Fruit fly (Drosophila melanogaster) whole organism, embryonic: ENCODE measurements around the gene ImpE1.
A peak's percentile ranks its signal among the peaks of the same experiment; 100 is the strongest.

Source experiments
- Atf6 ChIP-seq: fragments of 200-800 bp; sonication (Bioruptor generic); IDR thresholded peaks from 2 replicates; pipeline ENCODE4 v1.3.6; 2022; ENCODE audit warnings: missing biosample characterization, missing genetic modification characterization
- CG11398 ChIP-seq: fragments of 200-800 bp; sonication (Bioruptor generic); optimal IDR thresholded peaks from 2 replicates; lab custom pipeline; 2016; ENCODE audit warnings: missing biosample characterization, missing genetic modification characterization
- CG11695 ChIP-seq: fragments of 200-800 bp; sonication (Bioruptor generic); IDR thresholded peaks from 3 replicates; pipeline ENCODE4 v1.3.6; 2022; ENCODE audit warnings: missing biosample characterization, missing genetic modification characterization
- CG12071 ChIP-seq: fragments of 200-800 bp; sonication (Bioruptor generic); optimal IDR thresholded peaks from 3 replicates; lab custom pipeline; 2018; ENCODE audit warnings: missing biosample characterization, mild to moderate bottlenecking, missing genetic modification characterization
- CG12219 ChIP-seq: fragments of 200-800 bp; sonication (Bioruptor generic); optimal IDR thresholded peaks from 3 replicates; lab custom pipeline; 2018; ENCODE audit warnings: missing biosample characterization, mild to moderate bottlenecking, missing genetic modification characterization
- CG12299 ChIP-seq: fragments of 200-800 bp; sonication (Bioruptor generic); optimal IDR thresholded peaks from 2 replicates; lab custom pipeline; 2018; ENCODE audit warnings: missing biosample characterization, mild to moderate bottlenecking, missing genetic modification characterization
- CG12391 ChIP-seq: fragments of 200-800 bp; sonication (Bioruptor generic); optimal IDR thresholded peaks from 3 replicates; lab custom pipeline; 2018; ENCODE audit warnings: missing biosample characterization, mild to moderate bottlenecking, missing genetic modification characterization, moderate library complexity
- CG12659 ChIP-seq: fragments of 200-800 bp; sonication (Bioruptor generic); optimal IDR thresholded peaks from 3 replicates; lab custom pipeline; 2017; ENCODE audit warnings: mild to moderate bottlenecking, missing biosample characterization, missing genetic modification reagents, missing genetic modification characterization
- CG13424 ChIP-seq: fragments of 200-800 bp; sonication (Bioruptor generic); optimal IDR thresholded peaks from 2 replicates; lab custom pipeline; 2019; ENCODE audit warnings: missing biosample characterization, mild to moderate bottlenecking, missing genetic modification characterization, moderate library complexity
- CG1602 ChIP-seq: fragments of 200-800 bp; sonication (Bioruptor generic); optimal IDR thresholded peaks from 3 replicates; lab custom pipeline; 2016; ENCODE audit warnings: missing biosample characterization, missing genetic modification characterization
- CG17328 ChIP-seq: fragments of 200-800 bp; sonication (Bioruptor generic); IDR thresholded peaks from 2 replicates; pipeline ENCODE4 v1.3.6; 2022; ENCODE audit warnings: missing biosample characterization, missing genetic modification characterization
- CG18011 ChIP-seq: fragments of 200-800 bp; sonication (Bioruptor generic); optimal IDR thresholded peaks from 2 replicates; lab custom pipeline; 2017; ENCODE audit warnings: missing biosample characterization, missing genetic modification characterization, mild to moderate bottlenecking, moderate library complexity, missing genotype
- CG1832 ChIP-seq: fragments of 200-800 bp; sonication (Bioruptor generic); optimal IDR thresholded peaks from 2 replicates; lab custom pipeline; 2017; ENCODE audit warnings: missing biosample characterization, mild to moderate bottlenecking, missing genetic modification characterization, inconsistent platforms
- CG2875 ChIP-seq: fragments of 200-800 bp; sonication (Bioruptor generic); optimal IDR thresholded peaks from 2 replicates; lab custom pipeline; 2017; ENCODE audit warnings: missing biosample characterization, mild to moderate bottlenecking, missing genetic modification characterization, missing genetic modification reagents
- CG33213 ChIP-seq: fragments of 200-800 bp; sonication (Bioruptor generic); optimal IDR thresholded peaks from 3 replicates; lab custom pipeline; 2016; ENCODE audit warnings: missing biosample characterization, missing genetic modification characterization
- CG3726 ChIP-seq: fragments of 200-800 bp; sonication (Bioruptor generic); IDR thresholded peaks from 3 replicates; pipeline ENCODE4, ENCODE4 v1.3.6; 2022; ENCODE audit warnings: missing biosample characterization, missing genetic modification characterization
- CG4360 ChIP-seq: fragments of 200-800 bp; sonication (Bioruptor generic); IDR thresholded peaks from 2 replicates; pipeline ENCODE4 v1.3.6; 2022; ENCODE audit warnings: missing biosample characterization, missing genetic modification characterization
- CG4854 ChIP-seq: fragments of 200-800 bp; sonication (Bioruptor generic); optimal IDR thresholded peaks from 2 replicates; lab custom pipeline; 2016; ENCODE audit warnings: missing biosample characterization, missing genetic modification characterization, inconsistent platforms
- CG6765 ChIP-seq: fragments of 200-800 bp; sonication (Bioruptor generic); optimal IDR thresholded peaks from 3 replicates; lab custom pipeline; 2017; ENCODE audit warnings: missing biosample characterization, mild to moderate bottlenecking, missing genetic modification characterization
- CG7786 ChIP-seq: fragments of 200-800 bp; sonication (Bioruptor generic); optimal IDR thresholded peaks from 2 replicates; lab custom pipeline; 2016; ENCODE audit warnings: missing biosample characterization, missing genetic modification characterization
- CG7928 ChIP-seq: fragments of 200-800 bp; sonication (Bioruptor generic); optimal IDR thresholded peaks from 2 replicates; lab custom pipeline; 2017; ENCODE audit warnings: missing biosample characterization, mild to moderate bottlenecking, missing genetic modification characterization
- CG8281 ChIP-seq: fragments of 200-800 bp; sonication (Bioruptor generic); optimal IDR thresholded peaks from 2 replicates; lab custom pipeline; 2018; ENCODE audit warnings: missing biosample characterization, mild to moderate bottlenecking, missing genetic modification characterization, moderate library complexity
- CG9727 ChIP-seq: fragments of 200-800 bp; sonication (Bioruptor generic); optimal IDR thresholded peaks from 3 replicates; lab custom pipeline; 2017; ENCODE audit warnings: missing biosample characterization, mild to moderate bottlenecking, missing genetic modification characterization
- Ets65A ChIP-seq: fragments of 200-800 bp; sonication (Bioruptor generic); peaks from one replicate; lab custom pipeline; 2016; ENCODE audit warnings: missing biosample characterization, missing genetic modification characterization
- HHEX ChIP-seq: fragments of 200-800 bp; sonication (Bioruptor generic); optimal IDR thresholded peaks from 3 replicates; lab custom pipeline; 2017; ENCODE audit warnings: missing biosample characterization, mild to moderate bottlenecking, missing genetic modification characterization, missing genetic modification reagents
- Hr51 ChIP-seq, 2 experiments: fragments of 200-800 bp; sonication (Bioruptor generic); optimal IDR thresholded peaks; 2 replicates in 1 of 2; 3 replicates in 1 of 2; lab custom pipeline; 2016 to 2018; ENCODE audit warnings: missing biosample characterization in 2 of 2, missing genetic modification characterization in 2 of 2, mild to moderate bottlenecking in 1 of 2, moderate library complexity in 1 of 2
- Myb ChIP-seq: fragments of 200-800 bp; sonication (Bioruptor generic); optimal IDR thresholded peaks from 2 replicates; lab custom pipeline; 2016; ENCODE audit warnings: missing biosample characterization, missing genetic modification characterization
- NFAT ChIP-seq: fragments of 200-800 bp; sonication (Bioruptor generic); IDR thresholded peaks from 2 replicates; pipeline ENCODE4 v1.3.6; 2022; ENCODE audit warnings: missing biosample characterization, missing genetic modification characterization
- Xrp1 ChIP-seq: fragments of 200-800 bp; sonication (Bioruptor generic); IDR thresholded peaks from 2 replicates; pipeline ENCODE4 v1.3.6; 2022; ENCODE audit warnings: missing biosample characterization, missing genetic modification characterization
- ac ChIP-seq: fragments of 200-800 bp; sonication (Bioruptor generic); optimal IDR thresholded peaks from 3 replicates; lab custom pipeline; 2017; ENCODE audit warnings: missing biosample characterization, mild to moderate bottlenecking, missing genetic modification characterization
- ase ChIP-seq: fragments of 200-800 bp; sonication (Bioruptor generic); IDR thresholded peaks from 3 replicates; pipeline ENCODE4 v1.3.6; 2022; ENCODE audit warnings: missing biosample characterization, missing genetic modification characterization
- az2 ChIP-seq: fragments of 200-800 bp; sonication (Bioruptor generic); optimal IDR thresholded peaks from 3 replicates; lab custom pipeline; 2016; ENCODE audit warnings: missing biosample characterization, missing genetic modification characterization
- bcd ChIP-seq: fragments of 200-800 bp; sonication (Bioruptor generic); optimal IDR thresholded peaks from 2 replicates; lab custom pipeline; 2017; ENCODE audit warnings: missing biosample characterization, mild to moderate bottlenecking, missing genetic modification characterization
- cwo ChIP-seq: fragments of 200-800 bp; sonication (Bioruptor generic); optimal IDR thresholded peaks from 3 replicates; lab custom pipeline; 2017; ENCODE audit warnings: missing biosample characterization, missing genetic modification characterization, mild to moderate bottlenecking, moderate library complexity, missing genetic modification reagents
- dysf ChIP-seq: fragments of 200-800 bp; sonication (Bioruptor generic); IDR thresholded peaks from 3 replicates; pipeline ENCODE4 v1.3.6; 2022; ENCODE audit warnings: missing biosample characterization, missing genetic modification characterization
- esg ChIP-seq: fragments of 200-800 bp; sonication (Bioruptor generic); conservative IDR thresholded peaks from 2 replicates; pipeline ENCODE4 v1.3.6; 2022; ENCODE audit warnings: missing biosample characterization, missing genetic modification characterization
- fru ChIP-seq: fragments of >200 bp; optimal IDR thresholded peaks from 2 replicates; lab custom pipeline; 2017
- hkb ChIP-seq, 2 experiments: fragments of 200-800 bp in 1 of 2; fragments of >200 bp in 1 of 2; sonication (Bioruptor generic) in 1 of 2; IDR thresholded peaks in 1 of 2; optimal IDR thresholded peaks in 1 of 2; 2 replicates each; pipeline versions ENCODE4 v1.3.6 to Lab custom; 2017 to 2022; ENCODE audit warnings: missing biosample characterization in 1 of 2, missing genetic modification characterization in 1 of 2
- lov ChIP-seq, 2 experiments: fragments of 200-800 bp in 1 of 2; fragments of >200 bp in 1 of 2; sonication (Bioruptor generic) in 1 of 2; IDR thresholded peaks in 1 of 2; optimal IDR thresholded peaks in 1 of 2; 2 replicates in 1 of 2; 3 replicates in 1 of 2; pipeline versions ENCODE4 v1.3.6 to Lab custom; 2017 to 2022; ENCODE audit warnings: missing biosample characterization in 1 of 2, missing genetic modification characterization in 1 of 2
- maf-S ChIP-seq: fragments of 200-800 bp; sonication (Bioruptor generic); optimal IDR thresholded peaks from 2 replicates; lab custom pipeline; 2016; ENCODE audit warnings: missing biosample characterization, missing genetic modification characterization
- mirr ChIP-seq: fragments of 200-800 bp; sonication (Bioruptor generic); optimal IDR thresholded peaks from 3 replicates; lab custom pipeline; 2018; ENCODE audit warnings: missing biosample characterization, mild to moderate bottlenecking, missing genetic modification characterization
- nerfin-2 ChIP-seq: fragments of 200-800 bp; sonication (Bioruptor generic); IDR thresholded peaks from 2 replicates; pipeline ENCODE4 v1.3.6; 2022; ENCODE audit warnings: missing biosample characterization, missing genetic modification characterization; ENCODE audit not compliant: partially characterized antibody
- pho ChIP-seq: fragments of 200-800 bp; sonication (Bioruptor generic); optimal IDR thresholded peaks from 2 replicates; lab custom pipeline; 2016; ENCODE audit warnings: missing biosample characterization, missing genetic modification characterization
- row ChIP-seq: fragments of 200-800 bp; sonication (Bioruptor generic); IDR thresholded peaks from 3 replicates; pipeline ENCODE4 v1.3.6; 2022; ENCODE audit warnings: missing biosample characterization, missing genetic modification characterization
- so ChIP-seq: fragments of 200-800 bp; sonication (Bioruptor generic); IDR thresholded peaks from 3 replicates; pipeline ENCODE4 v1.3.6; 2022; ENCODE audit warnings: missing biosample characterization, missing genetic modification characterization
- ssp ChIP-seq: fragments of 200-800 bp; sonication (Bioruptor generic); IDR thresholded peaks from 2 replicates; pipeline ENCODE4 v1.3.6; 2022; ENCODE audit warnings: missing biosample characterization, missing genetic modification characterization
- tup ChIP-seq: fragments of 200-800 bp; sonication (Bioruptor generic); optimal IDR thresholded peaks from 2 replicates; lab custom pipeline; 2016; ENCODE audit warnings: missing biosample characterization, mild to moderate bottlenecking, missing genetic modification characterization, moderate library complexity
- wek ChIP-seq: fragments of 200-800 bp; sonication (Bioruptor generic); optimal IDR thresholded peaks from 3 replicates; lab custom pipeline; 2018; ENCODE audit warnings: missing biosample characterization, mild to moderate bottlenecking, missing genetic modification characterization, moderate library complexity
- yki ChIP-seq: fragments of >200 bp; optimal IDR thresholded peaks from 3 replicates; lab custom pipeline; 2018
- zf30C ChIP-seq: fragments of 200-800 bp; sonication (Bioruptor generic); optimal IDR thresholded peaks from 3 replicates; lab custom pipeline; 2018; ENCODE audit warnings: missing biosample characterization, mild to moderate bottlenecking, missing genetic modification characterization

The ImpE1 gene

dm6 chr3L:8347346-8347745 is 24.9 kb upstream of the ImpE1 start (continued):
- TF ChIP-seq lov (optimal IDR thresholded peaks at IDR 0.05; lab: Kevin White, UChicago) (no peak), lov (GFP tag; IDR thresholded peaks at IDR 0.05; lab: Robert Waterston, UW) (0 out of 3 replicates have a peak, but pooled peaks have one; percentile 44), so (peak; percentile 49; the same call in 1 of the 3 replicates), row (GFP tag; lab: Robert Waterston, UW) (no peak), dysf (GFP tag; lab: Robert Waterston, UW) (0 out of 3 replicates have a peak, but pooled peaks have one; percentile 31), Myb (GFP tag; lab: Kevin White, UChicago) (no peak), CG7928 (no peak), CG12071 (peak; percentile 64), CG3726 (GFP tag; lab: Robert Waterston, UW) (0 out of 3 replicates have a peak, but pooled peaks have one; percentile 48), ase (GFP tag; lab: Robert Waterston, UW) (peak; percentile 37; the same call in 1 of the 3 replicates), nerfin-2 (GFP tag; lab: Robert Waterston, UW) (no peak), tup (GFP tag; lab: Kevin White, UChicago) (peak; percentile 2), mirr (GFP tag; lab: Kevin White, UChicago) (peak; percentile 13), CG33213 (GFP tag; lab: Kevin White, UChicago) (no peak), CG11695 (GFP tag; lab: Robert Waterston, UW) (0 out of 3 replicates have a peak, but pooled peaks have one; percentile 12), yki (lab: Kevin White, UChicago) (no peak), Xrp1 (GFP tag; lab: Robert Waterston, UW) (peak; percentile 58), CG1602 (no peak), CG17328 (GFP tag; lab: Robert Waterston, UW) (peak; percentile 36; the same call in 1 of the 2 replicates), CG13424 (no peak), wek (GFP tag; lab: Kevin White, UChicago) (peak; percentile 73), Ets65A (GFP tag; lab: Kevin White, UChicago) (no peak), az2 (no peak), hkb (optimal IDR thresholded peaks at IDR 0.05; lab: Kevin White, UChicago) (no peak), hkb (GFP tag; IDR thresholded peaks at IDR 0.05; lab: Robert Waterston, UW) (peak; percentile 75), bcd (GFP tag; lab: Kevin White, UChicago) (peak; percentile 20), CG4854 (GFP tag; lab: Kevin White, UChicago) (no peak), CG6765 (peak; percentile 51), pho (GFP tag; lab: Kevin White, UChicago) (peak; percentile 18), CG18011 (GFP tag; lab: Kevin White, UChicago) (no peak), maf-S (GFP tag; lab: Kevin White, UChicago) (no peak), Hr51 (GFP tag; optimal IDR thresholded peaks at IDR 0.05; lab: Kevin White, UChicago) (peak in 1 of 2 experiments; percentile 11), CG12219 (GFP tag; lab: Kevin White, UChicago) (no peak), CG9727 (GFP tag; lab: Kevin White, UChicago) (peak; percentile 12), fru (lab: Kevin White, UChicago) (no peak), CG11398 (GFP tag; lab: Kevin White, UChicago) (no peak), zf30C (no peak), CG1832 (no peak), CG4360 (GFP tag; lab: Robert Waterston, UW) (no peak), esg (GFP tag; lab: Robert Waterston, UW) (no peak), CG12391 (tag; lab: Kevin White, UChicago) (no peak), ssp (GFP tag; lab: Robert Waterston, UW) (no peak), CG2875 (GFP tag; lab: Kevin White, UChicago) (peak; percentile 44), ac (GFP tag; lab: Kevin White, UChicago) (peak; percentile 20), Atf6 (GFP tag; lab: Robert Waterston, UW) (peak; percentile 40; the same call in 1 of the 2 replicates), CG8281 (tag; lab: Kevin White, UChicago) (peak; percentile 24), NFAT (GFP tag; lab: Robert Waterston, UW) (no peak), cwo (GFP tag; lab: Kevin White, UChicago) (peak; percentile 11), CG7786 (no peak), HHEX (GFP tag; lab: Kevin White, UChicago) (peak; percentile 51), CG12299 (peak; percentile 7), CG12659 (GFP tag; lab: Kevin White, UChicago) (peak; percentile 2)
